Worm (Caenorhabditis elegans) whole organism, L4 larva: ENCODE measurements around the gene gbh-2.

Experiments
- D1046.2 ChIP-seq: fragments of 200-800 bp; sonication (Bioruptor generic); IDR thresholded peaks from 2 replicates; pipeline ENCODE4 v1.3.6; 2022; ENCODE audit warnings: missing genetic modification characterization, missing compliant biosample characterization
- T26A8.4 ChIP-seq: fragments of 200-800 bp; sonication (Bioruptor generic); IDR thresholded peaks from 2 replicates; pipeline ENCODE4 v1.3.6; 2022; ENCODE audit warnings: missing genetic modification characterization, missing compliant biosample characterization
- Y48G9A.11 ChIP-seq: fragments of 200-800 bp; sonication (Bioruptor generic); IDR thresholded peaks from 2 replicates; pipeline ENCODE4 v1.3.6; 2022; ENCODE audit warnings: missing genetic modification reagents, missing genetic modification characterization, missing compliant biosample characterization
- ZK337.2 ChIP-seq: fragments of 200-800 bp; sonication (Bioruptor generic); IDR thresholded peaks from 2 replicates; pipeline ENCODE4 v1.3.6; 2022; ENCODE audit warnings: missing genetic modification reagents, missing genetic modification characterization, missing compliant biosample characterization
- aha-1 ChIP-seq: fragments of 150-350 bp; peaks from one replicate; lab custom pipeline; 2014; ENCODE audit warnings: missing biosample characterization, missing genetic modification characterization
- attf-4 ChIP-seq: sonication (generic microtip); optimal IDR thresholded peaks from 3 replicates; lab custom pipeline; 2017; ENCODE audit warnings: missing biosample characterization, missing genetic modification characterization
- daf-16 ChIP-seq, 3 experiments: sonication (generic microtip); optimal IDR thresholded peaks; 2 replicates each; lab custom pipeline; 2016 to 2017; ENCODE audit warnings: missing genetic modification characterization in 3 of 3, missing genetic modification reagents in 3 of 3, mild to moderate bottlenecking in 2 of 3, missing compliant biosample characterization in 2 of 3, missing biosample characterization in 1 of 3, moderate library complexity in 1 of 3
- daf-8 ChIP-seq: fragments of 200-800 bp; sonication (Bioruptor generic); IDR thresholded peaks from 2 replicates; pipeline ENCODE4 v1.3.6; 2022; ENCODE audit warnings: missing genetic modification characterization, missing compliant biosample characterization
- dmd-6 ChIP-seq: fragments of 200-800 bp; sonication (Bioruptor generic); IDR thresholded peaks from 2 replicates; pipeline ENCODE4 v1.3.6; 2022; ENCODE audit warnings: missing genetic modification reagents, missing genetic modification characterization, missing compliant biosample characterization
- dmd-9 ChIP-seq: fragments of 200-800 bp; sonication (Bioruptor generic); IDR thresholded peaks from 2 replicates; pipeline ENCODE4 v1.3.6; 2022; ENCODE audit warnings: missing genetic modification reagents, missing genetic modification characterization, missing compliant biosample characterization
- dve-1 ChIP-seq: sonication (generic microtip); optimal IDR thresholded peaks from 2 replicates; lab custom pipeline; 2017; ENCODE audit warnings: antibody characterized with exemption, mild to moderate bottlenecking, missing genetic modification characterization, missing compliant biosample characterization; ENCODE audit not compliant: insufficient read depth
- fos-1 ChIP-seq: fragments of 150-350 bp; optimal IDR thresholded peaks from 2 replicates; lab custom pipeline; 2014; ENCODE audit warnings: missing biosample characterization, missing genetic modification characterization
- gei-8 ChIP-seq: fragments of 200-800 bp; sonication (Bioruptor generic); optimal IDR thresholded peaks from 2 replicates; lab custom pipeline; 2018; ENCODE audit warnings: mild to moderate bottlenecking, missing genetic modification characterization, missing compliant biosample characterization
- hif-1 ChIP-seq, 2 experiments: sonication (generic microtip); optimal IDR thresholded peaks; 2 replicates each; lab custom pipeline; 2016 to 2017; ENCODE audit warnings: missing compliant biosample characterization in 2 of 2, missing genetic modification characterization in 2 of 2, missing genetic modification reagents in 2 of 2, missing genotype in 2 of 2, mild to moderate bottlenecking in 1 of 2
- hlh-11 ChIP-seq: fragments of 200-800 bp; sonication (Bioruptor generic); optimal IDR thresholded peaks from 2 replicates; lab custom pipeline; 2018; ENCODE audit warnings: mild to moderate bottlenecking, missing genetic modification characterization, missing compliant biosample characterization
- hlh-30 ChIP-seq: sonication (generic microtip); optimal IDR thresholded peaks from 2 replicates; lab custom pipeline; 2017; ENCODE audit warnings: antibody characterized with exemption, mild to moderate bottlenecking, missing genetic modification characterization, missing compliant biosample characterization; ENCODE audit not compliant: insufficient read depth
- jun-1 ChIP-seq: fragments of 150-350 bp; optimal IDR thresholded peaks from 2 replicates; lab custom pipeline; 2014; ENCODE audit warnings: missing biosample characterization, missing genetic modification reagents, missing genetic modification characterization
- lin-13 ChIP-seq: fragments of 150-350 bp; optimal IDR thresholded peaks from 2 replicates; lab custom pipeline; 2014; ENCODE audit warnings: missing biosample characterization, missing genetic modification reagents, missing genetic modification characterization
- lin-39 ChIP-seq: fragments of 150-350 bp; optimal IDR thresholded peaks from 2 replicates; lab custom pipeline; 2014; ENCODE audit warnings: missing biosample characterization, missing genetic modification reagents, missing genetic modification characterization
- lsy-2 ChIP-seq, 2 experiments: fragments of 150-350 bp in 1 of 2; sonication (generic microtip) in 1 of 2; optimal IDR thresholded peaks; 2 replicates each; lab custom pipeline; 2014 to 2017; ENCODE audit warnings: missing biosample characterization in 2 of 2, missing genetic modification characterization in 2 of 2
- mdl-1 ChIP-seq, 2 experiments: fragments of 150-350 bp in 1 of 2; sonication (generic microtip) in 1 of 2; optimal IDR thresholded peaks; 2 replicates each; lab custom pipeline; 2014 to 2017; ENCODE audit warnings: missing biosample characterization in 2 of 2, missing genetic modification characterization in 2 of 2
- mep-1 ChIP-seq: fragments of 150-350 bp; sonication (generic microtip); optimal IDR thresholded peaks from 3 replicates; lab custom pipeline; 2014; ENCODE audit warnings: missing biosample characterization, missing genetic modification characterization
- mes-2 ChIP-seq: sonication (generic microtip); optimal IDR thresholded peaks from 2 replicates; lab custom pipeline; 2016; ENCODE audit warnings: missing genotype, mild to moderate bottlenecking, missing genetic modification characterization, missing compliant biosample characterization; ENCODE audit not compliant: poor library complexity, severe bottlenecking
- mxl-3 ChIP-seq: fragments of 200-800 bp; sonication (Bioruptor generic); optimal IDR thresholded peaks from 2 replicates; lab custom pipeline; 2018; ENCODE audit warnings: mild to moderate bottlenecking, missing genetic modification characterization, missing compliant biosample characterization
- nhr-102 ChIP-seq: sonication (generic microtip); optimal IDR thresholded peaks from 2 replicates; lab custom pipeline; 2016; ENCODE audit warnings: mild to moderate bottlenecking, missing genetic modification characterization, moderate library complexity, missing compliant biosample characterization
- nhr-25 ChIP-seq: sonication (generic microtip); optimal IDR thresholded peaks from 2 replicates; lab custom pipeline; 2017; ENCODE audit warnings: missing genetic modification characterization, mild to moderate bottlenecking, missing compliant biosample characterization, antibody characterized with exemption, moderate library complexity, borderline replicate concordance; ENCODE audit not compliant: insufficient read depth
- nhr-28 ChIP-seq: fragments of 150-350 bp; optimal IDR thresholded peaks from 2 replicates; lab custom pipeline; 2014; ENCODE audit warnings: missing biosample characterization, missing genetic modification characterization
- nhr-41 ChIP-seq: fragments of 200-800 bp; sonication (Bioruptor generic); IDR thresholded peaks from 2 replicates; pipeline ENCODE4 v1.3.6; 2022; ENCODE audit warnings: missing genetic modification reagents, missing genetic modification characterization, missing compliant biosample characterization
- nhr-42 ChIP-seq: fragments of 200-800 bp; sonication (Bioruptor generic); IDR thresholded peaks from 2 replicates; pipeline ENCODE4 v1.3.6; 2022; ENCODE audit warnings: missing genetic modification characterization, missing compliant biosample characterization
- nhr-48 ChIP-seq: sonication (generic microtip); optimal IDR thresholded peaks from 2 replicates; lab custom pipeline; 2016; ENCODE audit warnings: mild to moderate bottlenecking, missing genetic modification characterization, missing compliant biosample characterization
- nhr-6 ChIP-seq: fragments of 150-350 bp; optimal IDR thresholded peaks from 2 replicates; lab custom pipeline; 2014; ENCODE audit warnings: missing biosample characterization, missing genetic modification characterization
- nhr-77 ChIP-seq: fragments of 150-350 bp; optimal IDR thresholded peaks from 2 replicates; lab custom pipeline; 2014; ENCODE audit warnings: missing biosample characterization, missing genetic modification characterization
- pha-4 ChIP-seq, 2 experiments: fragments of 150-350 bp in 1 of 2; fragments of 200-800 bp in 1 of 2; sonication (Bioruptor generic) in 1 of 2; IDR thresholded peaks in 1 of 2; optimal IDR thresholded peaks in 1 of 2; 2 replicates each; pipeline versions ENCODE4 v1.3.6 to Lab custom; 2014 to 2022; ENCODE audit warnings: missing genetic modification characterization in 2 of 2, missing genetic modification reagents in 2 of 2, missing biosample characterization in 1 of 2, missing compliant biosample characterization in 1 of 2
- php-3 ChIP-seq: fragments of 200-800 bp; sonication (Bioruptor generic); IDR thresholded peaks from 2 replicates; pipeline ENCODE4 v1.3.6; 2022; ENCODE audit warnings: missing genetic modification reagents, missing genetic modification characterization, missing compliant biosample characterization
- pqm-1 ChIP-seq: sonication (generic microtip); optimal IDR thresholded peaks from 2 replicates; lab custom pipeline; 2017; ENCODE audit warnings: missing biosample characterization, missing genetic modification characterization
- sdz-12 ChIP-seq: fragments of 200-800 bp; sonication (Bioruptor generic); optimal IDR thresholded peaks from 2 replicates; lab custom pipeline; 2018; ENCODE audit warnings: mild to moderate bottlenecking, missing genetic modification characterization, missing compliant biosample characterization
- set-16 ChIP-seq: fragments of 200-800 bp; sonication (Bioruptor generic); IDR thresholded peaks from 2 replicates; pipeline ENCODE4 v1.3.6; 2022; ENCODE audit warnings: missing genetic modification reagents, missing genetic modification characterization, missing compliant biosample characterization
- snpc-4 ChIP-seq: fragments of 150-350 bp; optimal IDR thresholded peaks from 2 replicates; lab custom pipeline; 2014; ENCODE audit warnings: missing biosample characterization, missing genetic modification characterization
- spr-3 ChIP-seq: fragments of 200-800 bp; sonication (Bioruptor generic); optimal IDR thresholded peaks from 2 replicates; lab custom pipeline; 2018; ENCODE audit warnings: mild to moderate bottlenecking, missing genetic modification characterization, missing compliant biosample characterization
- unc-130 ChIP-seq: sonication (generic microtip); optimal IDR thresholded peaks from 2 replicates; lab custom pipeline; 2016; ENCODE audit warnings: missing genetic modification reagents, missing genetic modification characterization, missing compliant biosample characterization
- zag-1 ChIP-seq: fragments of 150-350 bp; optimal IDR thresholded peaks from 2 replicates; lab custom pipeline; 2014; ENCODE audit warnings: missing biosample characterization, missing genetic modification characterization
- zfp-3 ChIP-seq: fragments of 200-800 bp; sonication (Bioruptor generic); conservative IDR thresholded peaks from 2 replicates; pipeline ENCODE4 v1.3.6; 2022; ENCODE audit warnings: missing genetic modification reagents, missing genetic modification characterization, missing compliant biosample characterization
- ztf-7 ChIP-seq: fragments of 150-350 bp; optimal IDR thresholded peaks from 2 replicates; lab custom pipeline; 2014; ENCODE audit warnings: missing biosample characterization, missing genetic modification characterization

The gbh-2 gene

DNA sequence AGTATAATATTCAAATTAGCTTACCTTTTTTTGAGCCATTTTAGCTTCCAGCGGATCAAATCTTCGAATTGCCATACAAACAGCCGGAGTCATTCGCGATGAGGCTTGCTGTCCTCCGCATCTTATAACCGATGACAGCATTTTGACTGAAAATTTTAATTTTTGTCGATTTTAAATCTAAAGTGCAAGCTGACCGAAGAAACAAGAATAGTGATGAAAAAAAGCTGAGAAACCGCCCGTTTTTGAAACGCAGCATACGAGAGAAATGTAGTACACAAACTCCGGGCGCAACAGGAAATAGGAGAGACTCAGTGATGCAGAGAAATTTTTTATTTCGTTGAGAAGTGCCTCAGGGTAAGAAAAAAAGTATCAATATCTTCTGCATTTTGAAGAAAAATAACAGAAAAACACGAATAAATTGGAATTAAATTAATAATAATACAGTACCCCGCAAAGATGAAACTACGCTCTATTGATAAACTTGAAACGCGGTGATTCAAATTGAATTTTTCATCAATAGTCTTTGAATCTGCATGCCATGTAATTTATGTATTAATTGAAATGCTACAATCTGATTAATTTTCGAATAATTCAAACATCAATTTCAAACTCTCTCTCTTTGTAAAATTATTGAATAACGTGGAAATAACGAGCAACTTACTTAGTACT is 2.4 kb upstream of the gbh-2 start (continued):
- no peak for TF ChIP-seq ztf-7 (tag; lab: Kevin White, UChicago)
- TF ChIP-seq fos-1 (tag; lab: Kevin White, UChicago), result no peak
- TF ChIP-seq pha-4 (GFP tag; IDR thresholded peaks at IDR 0.05; lab: Robert Waterston, UW), result no peak
- TF ChIP-seq pha-4 (tag; optimal IDR thresholded peaks at IDR 0.05; lab: Kevin White, UChicago), result no peak
- TF ChIP-seq aha-1 (tag; lab: Kevin White, UChicago), result peak; percentile 90
- no peak for TF ChIP-seq sdz-12 (GFP tag; lab: Kevin White, UChicago)
- no peak for TF ChIP-seq set-16 (GFP tag; lab: Robert Waterston, UW)
- TF ChIP-seq lsy-2 (tag; optimal IDR thresholded peaks at IDR 0.05; lab: Kevin White, UChicago), result peak in 1 of 2 experiments; percentile 82
- no peak for TF ChIP-seq spr-3 (GFP tag; lab: Kevin White, UChicago)
- TF ChIP-seq daf-16 (GFP tag; optimal IDR thresholded peaks at IDR 0.05; lab: Kevin White, UChicago), result no peak
- peak; percentile 22 for TF ChIP-seq daf-16 (tag; optimal IDR thresholded peaks at IDR 0.05; lab: Kevin White, UChicago)
- peak; percentile 47 for TF ChIP-seq hlh-11 (tag; lab: Kevin White, UChicago)
- no peak for TF ChIP-seq jun-1 (tag; lab: Kevin White, UChicago)
- no peak for TF ChIP-seq attf-4 (tag; lab: Kevin White, UChicago)
- TF ChIP-seq daf-8 (GFP tag; lab: Robert Waterston, UW), result no peak
- TF ChIP-seq zag-1, result no peak
- TF ChIP-seq dve-1 (tag; lab: Kevin White, UChicago), result peak; percentile 9
- peak; percentile 42 for TF ChIP-seq pqm-1
- no peak for TF ChIP-seq unc-130 (GFP tag; lab: Kevin White, UChicago)

DNA sequence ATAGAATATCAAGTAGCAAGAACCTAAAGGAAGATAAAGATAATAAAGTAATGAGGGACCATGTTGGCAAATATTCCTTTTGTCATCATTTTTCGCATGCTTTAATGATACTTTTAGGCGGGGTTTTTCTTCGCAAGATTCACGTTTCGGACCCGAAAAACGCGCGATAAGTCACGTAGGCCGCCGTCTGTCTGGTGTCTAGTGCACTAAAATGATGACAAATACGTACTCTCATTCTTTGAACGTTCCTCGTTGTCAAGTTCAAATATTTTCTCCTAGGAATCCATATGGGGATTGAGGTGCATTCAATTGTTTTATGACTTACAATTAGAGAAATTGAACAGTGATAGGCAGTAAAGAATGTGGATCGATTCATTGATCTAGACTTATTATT is 1.9 kb upstream of the gbh-2 start, which contains the start of gene taap-1:
taap-1 (minus strand) TSS at position 79 of the 394 bp plus-strand sequence.
- TF ChIP-seq gei-8 (no peak), dmd-9 (GFP tag; lab: Robert Waterston, UW) (no peak), nhr-41 (GFP tag; lab: Robert Waterston, UW) (no peak), mdl-1 (tag; optimal IDR thresholded peaks at IDR 0.05; lab: Kevin White, UChicago) (peak in 1 of 2 experiments; percentile 44), hlh-11 (tag; lab: Kevin White, UChicago) (peak; percentile 39), nhr-28 (peak; percentile 4), T26A8.4 (GFP tag; lab: Robert Waterston, UW) (no peak), nhr-42 (GFP tag; lab: Robert Waterston, UW) (no peak), nhr-48 (peak; percentile 51), hif-1 (tag; optimal IDR thresholded peaks at IDR 0.05; lab: Kevin White, UChicago) (peak; percentile 94 to 100), hlh-30 (tag; lab: Kevin White, UChicago) (peak; percentile 10), nhr-6 (tag; lab: Kevin White, UChicago) (no peak), pha-4 (GFP tag; IDR thresholded peaks at IDR 0.05; lab: Robert Waterston, UW) (no peak), pha-4 (tag; optimal IDR thresholded peaks at IDR 0.05; lab: Kevin White, UChicago) (no peak), lin-39 (tag; lab: Kevin White, UChicago) (no peak), zfp-3 (GFP tag; lab: Robert Waterston, UW) (no peak), snpc-4 (tag; lab: Kevin White, UChicago) (no peak), dmd-6 (peak; percentile 80), mes-2 (tag; lab: Kevin White, UChicago) (peak; percentile 15), mep-1 (tag; lab: Kevin White, UChicago) (peak; percentile 29), aha-1 (tag; lab: Kevin White, UChicago) (peak; percentile 100)

DNA sequence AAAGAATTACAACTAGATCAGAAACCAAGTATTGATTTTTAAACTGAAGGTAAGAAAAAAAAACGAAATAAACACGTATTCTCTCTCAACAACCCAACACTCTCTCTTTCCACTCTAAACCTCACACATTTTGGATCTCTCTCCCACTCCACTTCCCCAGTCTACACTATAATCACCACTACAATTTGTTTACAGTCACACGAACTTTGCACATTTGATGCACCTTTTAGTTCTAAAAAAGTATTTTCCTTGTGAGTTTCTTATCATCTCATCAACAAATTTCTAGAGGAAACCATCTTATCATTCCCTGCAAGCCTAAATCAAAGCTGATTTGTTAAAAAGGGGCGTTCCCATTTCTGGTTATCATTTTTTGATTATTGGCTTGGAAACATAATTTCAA is 1.1 kb upstream of the gbh-2 start:
- no peak for TF ChIP-seq D1046.2
- peak; percentile 85 for TF ChIP-seq dmd-6
- TF ChIP-seq jun-1 (tag; lab: Kevin White, UChicago), result no peak
- TF ChIP-seq Y48G9A.11, result no peak
- TF ChIP-seq attf-4 (tag; lab: Kevin White, UChicago), result no peak
- peak; percentile 18 for TF ChIP-seq nhr-102
- peak; percentile 58 for TF ChIP-seq mep-1 (tag; lab: Kevin White, UChicago)
- no peak for TF ChIP-seq ZK337.2
- TF ChIP-seq nhr-28, result peak; percentile 100
- peak; percentile 19 for TF ChIP-seq mxl-3
- peak; percentile 16 for TF ChIP-seq nhr-25
- TF ChIP-seq dve-1 (tag; lab: Kevin White, UChicago), result peak; percentile 94
- peak; percentile 87 for TF ChIP-seq hlh-11 (tag; lab: Kevin White, UChicago)
- peak; percentile 63; the same call in 1 of the 2 replicates for TF ChIP-seq php-3
- TF ChIP-seq pha-4 (GFP tag; IDR thresholded peaks at IDR 0.05; lab: Robert Waterston, UW), result 0 out of 2 replicates have a peak, but pooled peaks have one; percentile 42
- no peak for TF ChIP-seq pha-4 (tag; optimal IDR thresholded peaks at IDR 0.05; lab: Kevin White, UChicago)
- peak in 1 of 2 experiments; percentile 86 for TF ChIP-seq hif-1 (tag; optimal IDR thresholded peaks at IDR 0.05; lab: Kevin White, UChicago)
- TF ChIP-seq mes-2 (tag; lab: Kevin White, UChicago), result peak; percentile 30
- TF ChIP-seq lin-13, result peak; percentile 41
- peak; percentile 73 for TF ChIP-seq nhr-77 (tag; lab: Kevin White, UChicago)
